Fruit fly (Drosophila melanogaster) whole organism, wandering third instar larva: ENCODE results near the gene CG43092.
A peak's percentile ranks its signal among the peaks of the same experiment; 100 is the strongest.

Experiments used
- CG32264 ChIP-seq: fragments of 200-800 bp; sonication (Bioruptor generic); optimal IDR thresholded peaks from 2 replicates; lab custom pipeline; 2016; ENCODE audit warnings: missing biosample characterization, missing genetic modification characterization
- CrebA ChIP-seq: fragments of 200-800 bp; sonication (Bioruptor generic); optimal IDR thresholded peaks from 2 replicates; lab custom pipeline; 2016; ENCODE audit warnings: missing biosample characterization, mild to moderate bottlenecking, missing genetic modification characterization, borderline replicate concordance
- Dfd ChIP-seq: fragments of >200 bp; optimal IDR thresholded peaks from 2 replicates; lab custom pipeline; 2017; ENCODE audit warnings: missing biosample characterization, missing genetic modification characterization
- Dif ChIP-seq: fragments of 200-275, 200-300 bp; sonication (Bioruptor generic); optimal IDR thresholded peaks from 2 replicates; lab custom pipeline; 2018; ENCODE audit warnings: missing biosample characterization, missing genetic modification characterization; ENCODE audit not compliant: partially characterized antibody
- GATAd ChIP-seq: sonication (Bioruptor generic); optimal IDR thresholded peaks from 2 replicates; lab custom pipeline; 2016; ENCODE audit warnings: missing biosample characterization, missing genetic modification characterization
- HLH106 ChIP-seq: fragments of 200-800 bp; optimal IDR thresholded peaks from 3 replicates; lab custom pipeline; 2019; ENCODE audit warnings: missing biosample characterization, mild to moderate bottlenecking, missing genetic modification characterization, moderate library complexity
- Hnf4 ChIP-seq: fragments of 200-800 bp; sonication (Bioruptor generic); optimal IDR thresholded peaks from 2 replicates; lab custom pipeline; 2016; ENCODE audit warnings: missing biosample characterization, mild to moderate bottlenecking, missing genetic modification characterization
- Hr78 ChIP-seq: fragments of >200 bp; optimal IDR thresholded peaks from 2 replicates; lab custom pipeline; 2017; ENCODE audit warnings: missing biosample characterization, missing genetic modification characterization
- Jra ChIP-seq: sonication (Bioruptor generic); optimal IDR thresholded peaks from 2 replicates; lab custom pipeline; 2016; ENCODE audit warnings: missing biosample characterization, missing genetic modification characterization
- Mio ChIP-seq: sonication (Bioruptor generic); optimal IDR thresholded peaks from 2 replicates; lab custom pipeline; 2016; ENCODE audit warnings: missing biosample characterization, missing genetic modification characterization
- Myc ChIP-seq: fragments of >200 bp; optimal IDR thresholded peaks from 2 replicates; lab custom pipeline; 2017
- OdsH ChIP-seq: fragments of 200-800 bp; sonication (Bioruptor generic); optimal IDR thresholded peaks from 2 replicates; lab custom pipeline; 2016; ENCODE audit warnings: missing biosample characterization, mild to moderate bottlenecking, missing genetic modification characterization
- Rel ChIP-seq, 2 experiments: fragments of 200-800 bp; sonication (Bioruptor generic) in 1 of 2; optimal IDR thresholded peaks; 2 replicates in 1 of 2; 3 replicates in 1 of 2; lab custom pipeline; 2016 to 2019; ENCODE audit warnings: mild to moderate bottlenecking in 2 of 2, missing biosample characterization in 2 of 2, missing genetic modification characterization in 2 of 2, moderate library complexity in 1 of 2
- Vsx2 ChIP-seq: fragments of 200-300, 225-300 bp; sonication (Bioruptor generic); optimal IDR thresholded peaks from 2 replicates; lab custom pipeline; 2018; ENCODE audit warnings: missing biosample characterization, missing genetic modification characterization; ENCODE audit not compliant: partially characterized antibody
- br ChIP-seq: fragments of 200-800 bp; sonication (Bioruptor generic); optimal IDR thresholded peaks from 2 replicates; lab custom pipeline; 2016; ENCODE audit warnings: missing biosample characterization, missing genetic modification characterization
- brk ChIP-seq: fragments of 200-800 bp; sonication (Bioruptor generic); optimal IDR thresholded peaks from 2 replicates; lab custom pipeline; 2016; ENCODE audit warnings: missing biosample characterization, mild to moderate bottlenecking, missing genetic modification characterization
- dl ChIP-seq, 2 experiments: fragments of 175-275, 200-275 bp in 1 of 2; fragments of 200-275 bp in 1 of 2; sonication (Bioruptor generic); optimal IDR thresholded peaks; lab custom pipeline; 2018; ENCODE audit warnings: mild to moderate bottlenecking in 2 of 2, missing biosample characterization in 2 of 2, missing genetic modification characterization in 2 of 2, moderate library complexity in 2 of 2; ENCODE audit not compliant: partially characterized antibody in 2 of 2, insufficient read depth in 1 of 2
- dmrt93B ChIP-seq: fragments of 200-800 bp; sonication (Bioruptor generic); optimal IDR thresholded peaks from 2 replicates; lab custom pipeline; 2018; ENCODE audit warnings: missing biosample characterization, mild to moderate bottlenecking, missing genetic modification characterization
- dsf ChIP-seq: sonication (Bioruptor generic); optimal IDR thresholded peaks from 2 replicates; lab custom pipeline; 2016; ENCODE audit warnings: missing biosample characterization, missing genetic modification characterization, borderline replicate concordance
- ey ChIP-seq: fragments of 200-800 bp; sonication (Bioruptor generic); optimal IDR thresholded peaks from 2 replicates; lab custom pipeline; 2016; ENCODE audit warnings: missing biosample characterization, missing genetic modification characterization
- foxo ChIP-seq, 2 experiments: fragments of 200-800 bp; sonication (Bioruptor generic); optimal IDR thresholded peaks; 2 replicates in 1 of 2; 3 replicates in 1 of 2; lab custom pipeline; 2016 to 2017; ENCODE audit warnings: missing biosample characterization in 2 of 2, missing genetic modification characterization in 2 of 2
- fru ChIP-seq: fragments of 200-800 bp; sonication (Bioruptor generic); optimal IDR thresholded peaks from 3 replicates; lab custom pipeline; 2016; ENCODE audit warnings: missing biosample characterization, mild to moderate bottlenecking, missing genetic modification characterization
- h ChIP-seq: fragments of 200-800 bp; sonication (Bioruptor generic); optimal IDR thresholded peaks from 3 replicates; lab custom pipeline; 2016; ENCODE audit warnings: missing biosample characterization, mild to moderate bottlenecking, missing genetic modification characterization
- jim ChIP-seq: fragments of 175-275, 200-325 bp; sonication (Bioruptor generic); optimal IDR thresholded peaks from 2 replicates; lab custom pipeline; 2016; ENCODE audit warnings: missing biosample characterization, mild to moderate bottlenecking, missing genetic modification characterization
- lola ChIP-seq: fragments of >200 bp; optimal IDR thresholded peaks from 2 replicates; lab custom pipeline; 2017; ENCODE audit warnings: missing biosample characterization, missing genetic modification characterization
- pan ChIP-seq: fragments of >200 bp; optimal IDR thresholded peaks from 2 replicates; lab custom pipeline; 2017
- psq ChIP-seq: fragments of 200-800 bp; sonication (Bioruptor generic); optimal IDR thresholded peaks from 3 replicates; lab custom pipeline; 2017; ENCODE audit warnings: missing biosample characterization, mild to moderate bottlenecking, missing genetic modification characterization, moderate library complexity
- rgr ChIP-seq: fragments of 200-800 bp; sonication (Bioruptor generic); optimal IDR thresholded peaks from 3 replicates; lab custom pipeline; 2016; ENCODE audit warnings: missing biosample characterization, mild to moderate bottlenecking, missing genetic modification characterization
- sage ChIP-seq: fragments of 200-800 bp; sonication (Bioruptor generic); optimal IDR thresholded peaks from 2 replicates; lab custom pipeline; 2016; ENCODE audit warnings: missing biosample characterization, mild to moderate bottlenecking, missing genetic modification characterization
- sv ChIP-seq: fragments of 200-800 bp; sonication (Bioruptor generic); optimal IDR thresholded peaks from 3 replicates; lab custom pipeline; 2016; ENCODE audit warnings: missing biosample characterization, missing genetic modification characterization
- tai ChIP-seq: sonication (Bioruptor generic); optimal IDR thresholded peaks from 2 replicates; lab custom pipeline; 2016; ENCODE audit warnings: missing biosample characterization, missing genetic modification characterization
- usp ChIP-seq: fragments of >200 bp; optimal IDR thresholded peaks from 2 replicates; lab custom pipeline; 2017; ENCODE audit warnings: missing biosample characterization, missing genetic modification characterization
- woc ChIP-seq: sonication (Bioruptor generic); optimal IDR thresholded peaks from 2 replicates; lab custom pipeline; 2016; ENCODE audit warnings: missing biosample characterization, mild to moderate bottlenecking, missing genetic modification characterization

The CG43092 gene

dm6 chr3R:22769567-22769966 lies at the start of gene CG43092:
TSS of gene CG43092 (minus strand) at chr3R:22769667.
- TF ChIP-seq GATAd (GFP tag; lab: Kevin White, UChicago) (no peak), pan (no peak), tai (GFP tag; lab: Kevin White, UChicago) (no peak)

dm6 chr3R:22816437-22817173 lies 47.1 kb upstream of the CG43092 start:
- TF ChIP-seq br (GFP tag; lab: Kevin White, UChicago) (no peak), usp (no peak), OdsH (no peak), Vsx2 (no peak), dl (GFP tag; optimal IDR thresholded peaks at IDR 0.05; lab: Kevin White, UChicago; ENCODE audit: insufficient read depth in 1 of 2, partially characterized antibody in 2 of 2) (no peak), Myc (lab: Kevin White, UChicago) (no peak), fru (GFP tag; lab: Kevin White, UChicago) (peak; percentile 1), dmrt93B (GFP tag; lab: Kevin White, UChicago) (no peak), Hnf4 (GFP tag; lab: Kevin White, UChicago) (no peak), Mio (GFP tag; lab: Kevin White, UChicago) (no peak), foxo (GFP tag; optimal IDR thresholded peaks at IDR 0.05; lab: Kevin White, UChicago) (peak in 1 of 2 experiments; percentile 20), Dif (GFP tag; lab: Kevin White, UChicago) (no peak), jim (GFP tag; lab: Kevin White, UChicago) (no peak), ey (GFP tag; lab: Kevin White, UChicago) (no peak), h (GFP tag; lab: Kevin White, UChicago) (peak; percentile 10), HLH106 (peak; percentile 18), sv (GFP tag; lab: Kevin White, UChicago) (no peak), brk (no peak), lola (no peak), tai (GFP tag; lab: Kevin White, UChicago) (no peak), woc (GFP tag; lab: Kevin White, UChicago) (no peak), rgr (GFP tag; lab: Kevin White, UChicago) (peak; percentile 21), psq (GFP tag; lab: Kevin White, UChicago) (no peak), CrebA (GFP tag; lab: Kevin White, UChicago) (no peak), Jra (GFP tag; lab: Kevin White, UChicago) (no peak), CG32264 (GFP tag; lab: Kevin White, UChicago) (no peak), pan (no peak), sage (GFP tag; lab: Kevin White, UChicago) (no peak), dsf (no peak)

DNA sequence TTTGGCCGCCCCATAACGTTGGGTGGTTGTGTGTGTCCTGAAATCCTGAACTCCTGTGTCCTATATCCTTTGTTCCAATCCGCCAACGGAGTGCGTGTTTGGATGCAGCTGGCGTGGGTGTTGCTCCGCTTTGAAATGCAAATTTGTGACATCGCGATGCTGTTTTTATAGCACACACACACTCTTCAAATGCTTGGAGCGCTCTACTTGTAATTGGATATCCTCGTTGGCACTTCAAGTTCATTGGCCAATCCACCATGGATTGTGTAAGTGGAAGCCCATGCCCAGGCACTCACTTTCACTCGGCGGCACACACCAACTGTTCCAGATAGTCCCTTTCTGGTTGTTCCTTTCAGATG lies 46.6 kb upstream of the CG43092 start, which contains the start of gene CG13840:
Gene CG13840, minus strand, starts transcription at position 101 of the 359 bp plus-strand sequence.
- TF ChIP-seq Hr78 (GFP tag; lab: Kevin White, UChicago) (no peak), Dfd (GFP tag; lab: Kevin White, UChicago) (no peak), usp (no peak), psq (GFP tag; lab: Kevin White, UChicago) (no peak), dmrt93B (GFP tag; lab: Kevin White, UChicago) (no peak)

- TF ChIP-seq woc (GFP tag; lab: Kevin White, UChicago), result no peak
- no peak for TF ChIP-seq sv (GFP tag; lab: Kevin White, UChicago)
- no peak for TF ChIP-seq br (GFP tag; lab: Kevin White, UChicago)
- TF ChIP-seq Hnf4 (GFP tag; lab: Kevin White, UChicago), result no peak
- no peak for TF ChIP-seq jim (GFP tag; lab: Kevin White, UChicago)
- TF ChIP-seq Rel (GFP tag; optimal IDR thresholded peaks at IDR 0.05; lab: Kevin White, UChicago), result no peak
- no peak for TF ChIP-seq Rel (tag; optimal IDR thresholded peaks at IDR 0.05; lab: Kevin White, UChicago)
- TF ChIP-seq Dfd (GFP tag; lab: Kevin White, UChicago), result no peak
- TF ChIP-seq psq (GFP tag; lab: Kevin White, UChicago), result no peak
- no peak for TF ChIP-seq Vsx2
These were observed 40.8 kb upstream of the CG43092 start for dm6 chr3R:22810277-22810676.
